Worm (Caenorhabditis elegans) whole organism, young adult: Measurements from ENCODE around the gene M03A1.3.

ENCODE experiments used
- F22D6.2 ChIP-seq: sonication (generic microtip); optimal IDR thresholded peaks from 2 replicates; lab custom pipeline; 2016; ENCODE audit warnings: mild to moderate bottlenecking, missing genetic modification characterization, missing compliant biosample characterization
- lsy-27 ChIP-seq: sonication (generic microtip); optimal IDR thresholded peaks from 2 replicates; lab custom pipeline; 2017; ENCODE audit warnings: missing genetic modification characterization, mild to moderate bottlenecking, missing compliant biosample characterization, antibody characterized with exemption, missing genotype, borderline replicate concordance; ENCODE audit not compliant: insufficient read depth
- ztf-3 ChIP-seq: fragments of 200-800 bp; sonication (Bioruptor generic); optimal IDR thresholded peaks from 2 replicates; lab custom pipeline; 2018; ENCODE audit warnings: mild to moderate bottlenecking, missing genetic modification characterization, missing compliant biosample characterization

DNA sequence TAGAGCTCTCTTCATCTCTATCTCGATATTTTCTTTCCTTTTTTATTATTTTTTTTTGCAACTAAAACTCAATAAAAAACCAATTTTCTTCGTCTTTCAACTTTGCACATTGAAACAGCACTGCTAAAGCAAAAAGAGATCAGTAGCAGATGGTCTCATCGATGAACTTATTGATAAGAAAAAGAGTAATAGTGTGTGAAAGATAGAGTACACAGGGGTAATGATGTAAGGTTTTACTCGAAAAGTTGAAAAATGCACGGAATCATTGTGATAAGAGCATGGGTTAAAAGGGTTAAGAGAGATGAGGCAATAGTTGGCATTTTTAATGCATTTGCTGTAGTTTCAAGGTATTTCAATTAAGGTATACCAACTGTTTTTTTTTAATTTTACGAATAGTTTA is 5.5 kb upstream of the M03A1.3 start:
- no peak for TF ChIP-seq lsy-27 (tag; lab: Kevin White, UChicago)
- no peak for TF ChIP-seq ztf-3
- no peak for TF ChIP-seq F22D6.2 (tag; lab: Kevin White, UChicago)
